Worm (Caenorhabditis elegans) whole organism, L4 larva: ENCODE measurements around the gene B0303.14.

ENCODE experiments used
- Y105C5A.15 ChIP-seq: fragments of 200-800 bp; sonication (Bioruptor generic); IDR thresholded peaks from 2 replicates; pipeline ENCODE4 v1.3.6; 2022; ENCODE audit warnings: missing genetic modification characterization, missing compliant biosample characterization
- aly-2 ChIP-seq: sonication (generic microtip); optimal IDR thresholded peaks from 2 replicates; lab custom pipeline; 2018; ENCODE audit warnings: missing biosample characterization, missing genetic modification characterization
- ama-1 ChIP-seq: fragments of 150-350 bp; optimal IDR thresholded peaks from 2 replicates; lab custom pipeline; 2014; ENCODE audit warnings: inconsistent platforms, mixed read lengths
- daf-16 ChIP-seq, 3 experiments: sonication (generic microtip); optimal IDR thresholded peaks; 2 replicates each; lab custom pipeline; 2016 to 2017; ENCODE audit warnings: missing genetic modification characterization in 3 of 3, missing genetic modification reagents in 3 of 3, mild to moderate bottlenecking in 2 of 3, missing compliant biosample characterization in 2 of 3, missing biosample characterization in 1 of 3, moderate library complexity in 1 of 3
- fkh-10 ChIP-seq: fragments of 150-350 bp; optimal IDR thresholded peaks from 2 replicates; lab custom pipeline; 2014; ENCODE audit warnings: missing biosample characterization, missing genetic modification reagents, missing genetic modification characterization
- hmg-1.1 ChIP-seq: fragments of 200-800 bp; sonication (Bioruptor generic); IDR thresholded peaks from 2 replicates; pipeline ENCODE4 v1.3.6; 2022; ENCODE audit warnings: missing genetic modification reagents, missing genetic modification characterization, missing compliant biosample characterization
- mep-1 ChIP-seq: fragments of 150-350 bp; sonication (generic microtip); optimal IDR thresholded peaks from 3 replicates; lab custom pipeline; 2014; ENCODE audit warnings: missing biosample characterization, missing genetic modification characterization
- mxl-3 ChIP-seq: fragments of 200-800 bp; sonication (Bioruptor generic); optimal IDR thresholded peaks from 2 replicates; lab custom pipeline; 2018; ENCODE audit warnings: mild to moderate bottlenecking, missing genetic modification characterization, missing compliant biosample characterization
- nhr-102 ChIP-seq: sonication (generic microtip); optimal IDR thresholded peaks from 2 replicates; lab custom pipeline; 2016; ENCODE audit warnings: mild to moderate bottlenecking, missing genetic modification characterization, moderate library complexity, missing compliant biosample characterization
- nhr-28 ChIP-seq: fragments of 150-350 bp; optimal IDR thresholded peaks from 2 replicates; lab custom pipeline; 2014; ENCODE audit warnings: missing biosample characterization, missing genetic modification characterization
- unc-62 ChIP-seq, 3 experiments: fragments of 150-350 bp in 1 of 3; sonication (generic microtip); optimal IDR thresholded peaks in 2 of 3; peaks in 1 of 3; 1 replicate in 1 of 3; 2 replicates in 2 of 3; lab custom pipeline; 2014 to 2017; ENCODE audit warnings: missing biosample characterization in 3 of 3, missing genetic modification characterization in 3 of 3, missing genetic modification reagents in 3 of 3, missing genotype in 1 of 3

ce11 chrIII:8664897-8665388 lies 51.0 kb downstream of the B0303.14 start, which contains the start of gene F22B7.1:
- no peak for TF ChIP-seq nhr-28 (tag; lab: Kevin White, UChicago)
- no peak for TF ChIP-seq fkh-10 (GFP tag; lab: Kevin White, UChicago)
- TF ChIP-seq unc-62 (GFP tag; optimal IDR thresholded peaks at IDR 0.05 in 1 of 2; lab: Kevin White, UChicago): no peak
- TF ChIP-seq unc-62 (tag; optimal IDR thresholded peaks at IDR 0.05; lab: Kevin White, UChicago): no peak
- no peak for TF ChIP-seq nhr-102
- TF ChIP-seq mep-1 (tag; lab: Kevin White, UChicago): no peak
- no peak for TF ChIP-seq hmg-1.1
- no peak for TF ChIP-seq Y105C5A.15 (GFP tag; lab: Robert Waterston, UW)
- TF ChIP-seq ama-1 (lab: Kevin White, UChicago): no peak
- no peak for TF ChIP-seq aly-2
- TF ChIP-seq daf-16 (GFP tag; optimal IDR thresholded peaks at IDR 0.05; lab: Kevin White, UChicago): no peak
- no peak for TF ChIP-seq daf-16 (tag; optimal IDR thresholded peaks at IDR 0.05; lab: Kevin White, UChicago)
- no peak for TF ChIP-seq mxl-3 (GFP tag; lab: Kevin White, UChicago)
